Fruit fly (Drosophila melanogaster): ENCODE measurements around the gene Sirt7.

The Sirt7 gene

dm6 chr3R:29074001-29074609 lies 18.4 kb downstream of the Sirt7 start (continued):
- TF ChIP-seq CG10431 (GFP tag; optimal IDR thresholded peaks at IDR 0.05) (no peak), cwo (GFP tag; optimal IDR thresholded peaks at IDR 0.05) (no peak), Oli (tag; optimal IDR thresholded peaks at IDR 0.05) (no peak), Hr3 (GFP tag; optimal IDR thresholded peaks at IDR 0.05) (no peak), PHDP (tag; optimal IDR thresholded peaks at IDR 0.05) (peak; percentile 14), CG11695 (GFP tag; IDR thresholded peaks at IDR 0.05) (no peak), Rfx (GFP tag; IDR thresholded peaks at IDR 0.05) (no peak), CG15696 (tag; optimal IDR thresholded peaks at IDR 0.05) (peak; percentile 19), Dip3 (GFP tag; optimal IDR thresholded peaks at IDR 0.05) (no peak), toy (GFP tag; IDR thresholded peaks at IDR 0.05) (no peak), h (optimal IDR thresholded peaks at IDR 0.05) (no peak), gcm (GFP tag; optimal IDR thresholded peaks at IDR 0.05) (peak; percentile 2), CG9609 (GFP tag; optimal IDR thresholded peaks at IDR 0.05) (no peak), CG17361 (GFP tag; IDR thresholded peaks at IDR 0.05) (no peak), CG3065 (GFP tag; optimal IDR thresholded peaks at IDR 0.05) (no peak), CG30431 (GFP tag; optimal IDR thresholded peaks at IDR 0.05) (no peak), CoRest (tag; optimal IDR thresholded peaks at IDR 0.05) (no peak), CG7357 (GFP tag; IDR thresholded peaks at IDR 0.05) (no peak), H15 (GFP tag; IDR thresholded peaks at IDR 0.05) (no peak), chinmo (GFP tag; IDR thresholded peaks at IDR 0.05; ENCODE audit: partially characterized antibody) (peak; percentile 79; the same call in 2 of the 4 replicates), gro (GFP tag; optimal IDR thresholded peaks at IDR 0.05) (no peak), CG9215 (GFP tag; IDR thresholded peaks at IDR 0.05) (no peak), lola (GFP tag; optimal IDR thresholded peaks at IDR 0.05) (no peak), HmgZ (tag; optimal IDR thresholded peaks at IDR 0.05) (no peak), kah (GFP tag; optimal IDR thresholded peaks at IDR 0.05) (no peak), kay (GFP tag; optimal IDR thresholded peaks at IDR 0.05) (no peak), D19B (GFP tag; optimal IDR thresholded peaks at IDR 0.05) (no peak), CG34376 (GFP tag; optimal IDR thresholded peaks at IDR 0.05) (peak; percentile 38), Adf1 (GFP tag; IDR thresholded peaks at IDR 0.05) (no peak), CG9876 (GFP tag; optimal IDR thresholded peaks at IDR 0.05) (no peak), Sry-β (GFP tag; optimal IDR thresholded peaks at IDR 0.05) (no peak), phol (tag; optimal IDR thresholded peaks at IDR 0.05) (no peak), btn (GFP tag; optimal IDR thresholded peaks at IDR 0.05) (no peak), CG3407 (GFP tag; optimal IDR thresholded peaks at IDR 0.05) (no peak), CG12236 (GFP tag; optimal IDR thresholded peaks at IDR 0.05) (no peak), zfh2 (GFP tag; optimal IDR thresholded peaks at IDR 0.05) (no peak), hbn (GFP tag; IDR thresholded peaks at IDR 0.05; ENCODE audit: partially characterized antibody) (no peak), Dbx (GFP tag; IDR thresholded peaks at IDR 0.05) (no peak), Dip2 (GFP tag; IDR thresholded peaks at IDR 0.05) (no peak), CG12659 (GFP tag; optimal IDR thresholded peaks at IDR 0.05) (no peak), CG10959 (GFP tag; IDR thresholded peaks at IDR 0.05) (no peak), Hmx (GFP tag; optimal IDR thresholded peaks at IDR 0.05) (no peak), TFAM (GFP tag; optimal IDR thresholded peaks at IDR 0.05) (no peak), Meics (GFP tag; optimal IDR thresholded peaks at IDR 0.05) (no peak), CG4707 (GFP tag; optimal IDR thresholded peaks at IDR 0.05) (no peak), zen (tag; optimal IDR thresholded peaks at IDR 0.05) (peak; percentile 71), bigmax (GFP tag; optimal IDR thresholded peaks at IDR 0.05) (peak; percentile 96), knrl (GFP tag; IDR thresholded peaks at IDR 0.05; ENCODE audit: partially characterized antibody) (no peak), CG31224 (GFP tag; IDR thresholded peaks at IDR 0.05) (no peak), nerfin-1 (tag; optimal IDR thresholded peaks at IDR 0.05) (peak; percentile 10), fd64A (GFP tag; optimal IDR thresholded peaks at IDR 0.05) (no peak)

All from whole organism, embryonic.